Fruit fly (Drosophila melanogaster) whole organism, embryonic: ENCODE data around the gene CG43355.

ENCODE experiments used
- Atf3 ChIP-seq: fragments of 200-800 bp; sonication (Bioruptor generic); optimal IDR thresholded peaks from 3 replicates; lab custom pipeline; 2016; ENCODE audit warnings: missing biosample characterization, missing genetic modification characterization
- CG10274 ChIP-seq: fragments of 200-800 bp; sonication (Bioruptor generic); optimal IDR thresholded peaks from 3 replicates; lab custom pipeline; 2017; ENCODE audit warnings: missing biosample characterization, mild to moderate bottlenecking, missing genetic modification characterization
- CG10979 ChIP-seq: fragments of 200-800 bp; sonication (Bioruptor generic); optimal IDR thresholded peaks from 2 replicates; lab custom pipeline; 2018; ENCODE audit warnings: missing biosample characterization, mild to moderate bottlenecking, missing genetic modification characterization, moderate library complexity
- CG11093 ChIP-seq: fragments of 200-800 bp; sonication (Bioruptor generic); IDR thresholded peaks from 3 replicates; pipeline ENCODE4 v1.3.6; 2022; ENCODE audit warnings: missing biosample characterization, missing genetic modification characterization
- CG11398 ChIP-seq: fragments of 200-800 bp; sonication (Bioruptor generic); optimal IDR thresholded peaks from 2 replicates; lab custom pipeline; 2016; ENCODE audit warnings: missing biosample characterization, missing genetic modification characterization
- CG12236 ChIP-seq: fragments of 200-800 bp; sonication (Bioruptor generic); optimal IDR thresholded peaks from 2 replicates; lab custom pipeline; 2016; ENCODE audit warnings: missing biosample characterization, missing genetic modification characterization
- CG13287 ChIP-seq: fragments of 200-800 bp; sonication (Bioruptor generic); IDR thresholded peaks from 2 replicates; pipeline ENCODE4 v1.3.6; 2022; ENCODE audit warnings: missing biosample characterization, missing genetic modification characterization; ENCODE audit not compliant: partially characterized antibody
- CG15479 ChIP-seq: fragments of 200-800 bp; sonication (Bioruptor generic); optimal IDR thresholded peaks from 3 replicates; lab custom pipeline; 2019; ENCODE audit warnings: missing biosample characterization, mild to moderate bottlenecking, missing genetic modification characterization, moderate library complexity
- CG18476 ChIP-seq: fragments of 200-800 bp; sonication (Bioruptor generic); optimal IDR thresholded peaks from 2 replicates; lab custom pipeline; 2016; ENCODE audit warnings: missing biosample characterization, mild to moderate bottlenecking, missing genetic modification characterization
- CG2116 ChIP-seq: fragments of 200-800 bp; sonication (Bioruptor generic); optimal IDR thresholded peaks from 3 replicates; lab custom pipeline; 2018; ENCODE audit warnings: missing biosample characterization, mild to moderate bottlenecking, missing genetic modification characterization
- CG34224 ChIP-seq: fragments of 200-800 bp; sonication (Bioruptor generic); IDR thresholded peaks from 3 replicates; pipeline ENCODE4 v1.3.6; 2022; ENCODE audit warnings: missing biosample characterization, missing genetic modification characterization; ENCODE audit not compliant: partially characterized antibody
- CG34422 ChIP-seq: fragments of 200-800 bp; sonication (Bioruptor generic); IDR thresholded peaks from 3 replicates; pipeline ENCODE4 v1.3.6; 2022; ENCODE audit warnings: missing biosample characterization, missing genetic modification characterization
- CG3726 ChIP-seq: fragments of 200-800 bp; sonication (Bioruptor generic); IDR thresholded peaks from 3 replicates; pipeline ENCODE4, ENCODE4 v1.3.6; 2022; ENCODE audit warnings: missing biosample characterization, missing genetic modification characterization
- CG7357 ChIP-seq: fragments of 200-800 bp; sonication (Bioruptor generic); IDR thresholded peaks from 3 replicates; pipeline ENCODE4 v1.3.6; 2022; ENCODE audit warnings: missing biosample characterization, missing genetic modification characterization
- CG8089 ChIP-seq: fragments of 200-800 bp; sonication (Bioruptor generic); optimal IDR thresholded peaks from 3 replicates; lab custom pipeline; 2016; ENCODE audit warnings: missing biosample characterization, missing genetic modification characterization
- CG9817 ChIP-seq: fragments of 200-800 bp; sonication (Bioruptor generic); optimal IDR thresholded peaks from 2 replicates; lab custom pipeline; 2018; ENCODE audit warnings: missing biosample characterization, mild to moderate bottlenecking, missing genetic modification characterization, moderate library complexity
- CG9876 ChIP-seq: fragments of 200-800 bp; sonication (Bioruptor generic); optimal IDR thresholded peaks from 2 replicates; lab custom pipeline; 2016; ENCODE audit warnings: missing biosample characterization, missing genetic modification characterization
- Dek ChIP-seq: fragments of 200-800 bp; sonication (Bioruptor generic); optimal IDR thresholded peaks from 3 replicates; lab custom pipeline; 2019; ENCODE audit warnings: missing biosample characterization, mild to moderate bottlenecking, missing genetic modification characterization, moderate library complexity
- E2f2 ChIP-seq: fragments of 200-800 bp; sonication (Bioruptor generic); IDR thresholded peaks from 2 replicates; pipeline ENCODE4 v1.3.6; 2022; ENCODE audit warnings: missing biosample characterization, missing genetic modification characterization
- Hmx ChIP-seq: fragments of 200-800 bp; sonication (Bioruptor generic); optimal IDR thresholded peaks from 2 replicates; lab custom pipeline; 2016; ENCODE audit warnings: missing biosample characterization, missing genetic modification characterization
- Hr39 ChIP-seq: fragments of >200 bp; optimal IDR thresholded peaks from 2 replicates; lab custom pipeline; 2017
- MBD-R2 ChIP-seq: fragments of 200-800 bp; sonication (Bioruptor generic); IDR thresholded peaks from 2 replicates; pipeline ENCODE4 v1.3.6; 2022; ENCODE audit warnings: missing biosample characterization, missing genetic modification characterization
- Neu2 ChIP-seq: fragments of 200-800 bp; sonication (Bioruptor generic); optimal IDR thresholded peaks from 3 replicates; lab custom pipeline; 2016; ENCODE audit warnings: missing biosample characterization, missing genetic modification characterization, borderline replicate concordance
- Nf-YB ChIP-seq: fragments of 200-800 bp; sonication (Bioruptor generic); optimal IDR thresholded peaks from 3 replicates; lab custom pipeline; 2019; ENCODE audit warnings: missing biosample characterization, mild to moderate bottlenecking, missing genetic modification characterization, moderate library complexity
- NfI ChIP-seq: fragments of 200-800 bp; sonication (Bioruptor generic); optimal IDR thresholded peaks from 3 replicates; lab custom pipeline; 2018; ENCODE audit warnings: missing biosample characterization, mild to moderate bottlenecking, missing genetic modification characterization, moderate library complexity
- Xbp1 ChIP-seq: fragments of 200-800 bp; sonication (Bioruptor generic); optimal IDR thresholded peaks from 3 replicates; lab custom pipeline; 2016; ENCODE audit warnings: missing biosample characterization, mild to moderate bottlenecking, missing genetic modification characterization
- YL-1 ChIP-seq: fragments of 200-800 bp; sonication (Bioruptor generic); optimal IDR thresholded peaks from 3 replicates; lab custom pipeline; 2017; ENCODE audit warnings: missing biosample characterization, mild to moderate bottlenecking, missing genetic modification characterization
- abd-A ChIP-seq: fragments of 200-800 bp; sonication (Bioruptor generic); optimal IDR thresholded peaks from 3 replicates; lab custom pipeline; 2019; ENCODE audit warnings: missing biosample characterization, mild to moderate bottlenecking, missing genetic modification characterization, moderate library complexity
- ac ChIP-seq: fragments of 200-800 bp; sonication (Bioruptor generic); optimal IDR thresholded peaks from 3 replicates; lab custom pipeline; 2017; ENCODE audit warnings: missing biosample characterization, mild to moderate bottlenecking, missing genetic modification characterization
- dysf ChIP-seq: fragments of 200-800 bp; sonication (Bioruptor generic); IDR thresholded peaks from 3 replicates; pipeline ENCODE4 v1.3.6; 2022; ENCODE audit warnings: missing biosample characterization, missing genetic modification characterization
- fd102C ChIP-seq: fragments of 200-800 bp; sonication (Bioruptor generic); optimal IDR thresholded peaks from 2 replicates; lab custom pipeline; 2018; ENCODE audit warnings: missing biosample characterization, mild to moderate bottlenecking, missing genetic modification characterization, moderate library complexity
- gsb-n ChIP-seq: fragments of 200-800 bp; sonication (Bioruptor generic); optimal IDR thresholded peaks from 3 replicates; lab custom pipeline; 2018; ENCODE audit warnings: missing biosample characterization, mild to moderate bottlenecking, missing genetic modification characterization
- hkb ChIP-seq, 2 experiments: fragments of 200-800 bp in 1 of 2; fragments of >200 bp in 1 of 2; sonication (Bioruptor generic) in 1 of 2; IDR thresholded peaks in 1 of 2; optimal IDR thresholded peaks in 1 of 2; 2 replicates each; pipeline versions ENCODE4 v1.3.6 to Lab custom; 2017 to 2022; ENCODE audit warnings: missing biosample characterization in 1 of 2, missing genetic modification characterization in 1 of 2
- knrl ChIP-seq: fragments of 200-800 bp; sonication (Bioruptor generic); IDR thresholded peaks from 3 replicates; pipeline ENCODE4 v1.3.6; 2022; ENCODE audit warnings: missing biosample characterization, missing genetic modification characterization; ENCODE audit not compliant: partially characterized antibody
- mirr ChIP-seq: fragments of 200-800 bp; sonication (Bioruptor generic); optimal IDR thresholded peaks from 3 replicates; lab custom pipeline; 2018; ENCODE audit warnings: missing biosample characterization, mild to moderate bottlenecking, missing genetic modification characterization
- nerfin-1 ChIP-seq: fragments of 200-800 bp; sonication (Bioruptor generic); optimal IDR thresholded peaks from 3 replicates; lab custom pipeline; 2019; ENCODE audit warnings: missing biosample characterization, mild to moderate bottlenecking, missing genetic modification characterization, moderate library complexity
- oc ChIP-seq: fragments of 200-800 bp; sonication (Bioruptor generic); optimal IDR thresholded peaks from 2 replicates; lab custom pipeline; 2018; ENCODE audit warnings: missing biosample characterization, mild to moderate bottlenecking, missing genetic modification characterization, moderate library complexity
- p53 ChIP-seq: fragments of 200-800 bp; sonication (Bioruptor generic); optimal IDR thresholded peaks from 2 replicates; lab custom pipeline; 2016; ENCODE audit warnings: missing biosample characterization, missing genetic modification characterization
- sc ChIP-seq, 3 experiments: fragments of >200 bp in 2 of 3; fragments of 200-800 bp in 1 of 3; sonication (Bioruptor generic) in 1 of 3; optimal IDR thresholded peaks; 2 replicates in 2 of 3; 3 replicates in 1 of 3; lab custom pipeline; 2017; ENCODE audit warnings: mild to moderate bottlenecking in 1 of 3, missing biosample characterization in 1 of 3, missing genetic modification characterization in 1 of 3, missing genetic modification reagents in 1 of 3
- sens ChIP-seq: fragments of 200-800 bp; sonication (Bioruptor generic); peaks from one replicate; lab custom pipeline; 2016; ENCODE audit warnings: missing biosample characterization, missing genetic modification characterization
- slbo ChIP-seq: fragments of 200-800 bp; sonication (Bioruptor generic); IDR thresholded peaks from 2 replicates; pipeline ENCODE4 v1.3.6; 2022; ENCODE audit warnings: missing biosample characterization, missing genetic modification characterization
- tll ChIP-seq, 2 experiments: fragments of 200-800 bp in 1 of 2; fragments of >200 bp in 1 of 2; sonication (Bioruptor generic) in 1 of 2; optimal IDR thresholded peaks; 2 replicates each; lab custom pipeline; 2017 to 2019; ENCODE audit warnings: missing biosample characterization in 2 of 2, missing genetic modification characterization in 2 of 2, mild to moderate bottlenecking in 1 of 2, moderate library complexity in 1 of 2
- zen ChIP-seq: fragments of 200-800 bp; sonication (Bioruptor generic); optimal IDR thresholded peaks from 3 replicates; lab custom pipeline; 2018; ENCODE audit warnings: missing biosample characterization, mild to moderate bottlenecking, missing genetic modification characterization, moderate library complexity
- zfh2 ChIP-seq: fragments of 200-800 bp; sonication (Bioruptor generic); optimal IDR thresholded peaks from 2 replicates; lab custom pipeline; 2016; ENCODE audit warnings: missing biosample characterization, missing genetic modification characterization

CG43355 gene

DNA sequence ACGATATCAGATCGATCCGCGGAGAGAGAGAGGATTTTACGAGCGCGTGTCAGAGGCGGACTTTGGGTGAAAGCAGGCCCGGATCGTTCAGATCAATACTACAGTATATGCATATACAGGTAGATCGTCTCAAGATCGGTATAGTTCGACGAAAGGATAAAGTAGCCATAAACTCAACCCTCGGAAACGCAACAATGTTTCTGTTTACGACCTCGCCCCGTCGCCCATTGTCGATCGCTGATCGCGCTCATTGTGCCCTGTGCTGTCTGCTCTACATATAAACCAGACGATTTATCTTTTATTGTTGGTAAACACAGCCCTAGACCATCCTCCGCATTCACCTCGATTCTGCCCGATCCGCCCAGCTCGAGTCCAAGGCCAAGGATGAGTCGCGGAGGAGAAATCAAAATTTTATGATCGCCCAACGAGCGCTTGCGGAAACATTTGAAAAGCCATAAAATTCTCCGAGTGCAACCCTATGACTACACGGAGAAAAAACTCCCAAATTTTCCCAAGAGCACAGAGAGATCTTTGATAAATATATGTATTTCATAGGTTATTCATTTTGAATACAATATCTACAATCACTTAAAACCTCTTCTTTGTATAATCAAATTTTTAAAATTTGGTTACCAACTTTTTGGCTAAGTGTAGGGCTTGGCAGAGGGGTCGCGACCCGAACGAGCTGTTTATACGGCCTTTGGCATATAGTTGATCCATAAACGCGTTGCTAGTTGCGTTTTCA, 31.7 kb upstream of the CG43355 start (continued):
- TF ChIP-seq CG9876 (GFP tag; lab: Kevin White, UChicago) (no peak), Xbp1 (GFP tag; lab: Kevin White, UChicago) (peak; percentile 37), CG9817 (tag; lab: Kevin White, UChicago) (no peak)

DNA sequence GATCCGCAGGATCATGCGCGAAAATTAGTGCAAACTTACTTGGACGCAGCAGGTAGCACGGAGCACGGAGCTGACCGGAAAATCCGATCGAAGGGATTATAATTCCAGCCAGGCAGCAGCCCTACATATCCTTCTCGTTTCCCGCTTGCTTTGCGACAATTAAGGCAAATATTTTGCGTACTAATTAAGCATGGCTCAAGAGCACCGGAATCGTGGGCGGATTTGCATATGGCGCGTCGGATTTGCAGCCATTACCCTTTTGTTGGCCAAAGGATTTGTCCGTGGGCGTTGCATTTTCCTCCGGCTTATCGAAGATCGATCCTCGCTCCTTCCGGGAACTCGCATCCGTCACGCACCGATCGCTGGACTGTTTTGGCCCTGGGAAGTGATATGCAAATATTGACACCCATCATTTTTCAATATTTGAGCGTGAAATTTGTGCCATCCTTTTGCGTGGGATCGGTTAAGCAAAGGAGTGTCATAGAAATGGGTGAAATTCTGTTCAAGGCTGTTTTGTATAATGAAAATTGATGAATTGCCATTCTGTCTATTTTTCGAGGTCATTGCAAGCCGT, 28.9 kb upstream of the CG43355 start:
- no peak for TF ChIP-seq E2f2
- TF ChIP-seq fd102C, result peak; percentile 35
- peak; percentile 86 for TF ChIP-seq zen
- TF ChIP-seq CG34224, result no peak
- 0 out of 3 replicates have a peak, but pooled peaks have one; percentile 9 for TF ChIP-seq dysf (GFP tag; lab: Robert Waterston, UW)
- TF ChIP-seq CG15479 (GFP tag; lab: Kevin White, UChicago), result peak; percentile 86
- TF ChIP-seq tll (GFP tag; optimal IDR thresholded peaks at IDR 0.05; lab: Kevin White, UChicago), result peak in 1 of 2 experiments; percentile 84

dm6 chr2L:11456667-11457222, 27.8 kb upstream of the CG43355 start:
- TF ChIP-seq nerfin-1 (tag; lab: Kevin White, UChicago) (peak; percentile 43), CG34422 (GFP tag; lab: Robert Waterston, UW) (no peak), Hr39 (lab: Kevin White, UChicago) (no peak), ac (peak; percentile 10), abd-A (peak; percentile 60), NfI (GFP tag; lab: Kevin White, UChicago) (no peak), CG13287 (GFP tag; lab: Robert Waterston, UW) (no peak), YL-1 (no peak), Nf-YB (GFP tag; lab: Kevin White, UChicago) (peak; percentile 19), sens (GFP tag; lab: Kevin White, UChicago) (peak; percentile 62), zfh2 (GFP tag; lab: Kevin White, UChicago) (no peak), Atf3 (GFP tag; lab: Kevin White, UChicago) (no peak), CG11398 (no peak), gsb-n (peak; percentile 40), CG2116 (GFP tag; lab: Kevin White, UChicago) (no peak), hkb (optimal IDR thresholded peaks at IDR 0.05; lab: Kevin White, UChicago) (no peak), hkb (GFP tag; IDR thresholded peaks at IDR 0.05; lab: Robert Waterston, UW) (0 out of 2 replicates have a peak, but pooled peaks have one; percentile 8), CG7357 (GFP tag; lab: Robert Waterston, UW) (no peak), knrl (GFP tag; lab: Robert Waterston, UW) (no peak), sc (optimal IDR thresholded peaks at IDR 0.05; lab: Kevin White, UChicago) (no peak), sc (GFP tag; optimal IDR thresholded peaks at IDR 0.05; lab: Kevin White, UChicago) (no peak), CG3726 (GFP tag; lab: Robert Waterston, UW) (no peak), CG18476 (no peak), oc (tag; lab: Kevin White, UChicago) (peak; percentile 58), p53 (GFP tag; lab: Kevin White, UChicago) (no peak), CG10274 (GFP tag; lab: Kevin White, UChicago) (no peak), mirr (GFP tag; lab: Kevin White, UChicago) (peak; percentile 28), Hmx (no peak), Neu2 (GFP tag; lab: Kevin White, UChicago) (no peak), Dek (tag; lab: Kevin White, UChicago) (no peak), CG12236 (GFP tag; lab: Kevin White, UChicago) (no peak), dysf (GFP tag; lab: Robert Waterston, UW) (no peak), CG8089 (no peak), MBD-R2 (0 out of 2 replicates have a peak, but pooled peaks have one; percentile 15), slbo (no peak), CG11093 (GFP tag; lab: Robert Waterston, UW) (no peak), CG10979 (tag; lab: Kevin White, UChicago) (no peak)
